Fruit fly (Drosophila melanogaster): Measurements from ENCODE around the gene CG31886.

CG31886 gene

dm6 chr2L:8949919-8950722 is 8.7 kb downstream of the CG31886 start (continued):
- TF ChIP-seq esn (GFP tag; optimal IDR thresholded peaks at IDR 0.05) (peak; percentile 86), Lpt (GFP tag; optimal IDR thresholded peaks at IDR 0.05) (no peak), Sox15 (GFP tag; optimal IDR thresholded peaks at IDR 0.05) (peak; percentile 50), CG6854 (GFP tag; optimal IDR thresholded peaks at IDR 0.05) (peak; percentile 78), CG4318 (GFP tag; optimal IDR thresholded peaks at IDR 0.05) (peak; percentile 39), CG32006 (GFP tag; optimal IDR thresholded peaks at IDR 0.05) (peak; percentile 65), CG15336 (GFP tag; IDR thresholded peaks at IDR 0.05) (peak; percentile 18; the same call in 1 of the 2 replicates), CG6808 (GFP tag; optimal IDR thresholded peaks at IDR 0.05) (peak; percentile 67), CG8632 (GFP tag; optimal IDR thresholded peaks at IDR 0.05) (peak; percentile 38), Met (GFP tag; optimal IDR thresholded peaks at IDR 0.05) (peak; percentile 86), CG9139 (GFP tag; optimal IDR thresholded peaks at IDR 0.05) (peak; percentile 32), spab (GFP tag; optimal IDR thresholded peaks at IDR 0.05) (peak; percentile 65), CG11902 (GFP tag; optimal IDR thresholded peaks at IDR 0.05) (peak; percentile 68), CG31627 (GFP tag; optimal IDR thresholded peaks at IDR 0.05) (peak; percentile 79), dsx (GFP tag; optimal IDR thresholded peaks at IDR 0.05; ENCODE audit: poor library complexity, severe bottlenecking) (peak; percentile 21), cyc (GFP tag; optimal IDR thresholded peaks at IDR 0.05) (peak; percentile 74), Sox102F (GFP tag; optimal IDR thresholded peaks at IDR 0.05) (peak; percentile 70), fd59A (GFP tag; optimal IDR thresholded peaks at IDR 0.05) (peak; percentile 72), Hr38 (GFP tag; optimal IDR thresholded peaks at IDR 0.05) (no peak), Blimp-1 (GFP tag; optimal IDR thresholded peaks at IDR 0.05) (peak; percentile 85), vri (GFP tag; optimal IDR thresholded peaks at IDR 0.05) (peak; percentile 80), acj6 (GFP tag; optimal IDR thresholded peaks at IDR 0.05) (peak; percentile 78)

dm6 chr2L:8948650-8949049 is 10.2 kb downstream of the CG31886 start:
- TF ChIP-seq Sox15 (GFP tag; optimal IDR thresholded peaks at IDR 0.05) (no peak), Sox14 (GFP tag; optimal IDR thresholded peaks at IDR 0.05) (peak; percentile 10), svp (GFP tag) (peak; percentile 68), vri (GFP tag; optimal IDR thresholded peaks at IDR 0.05) (peak; percentile 26)

DNA sequence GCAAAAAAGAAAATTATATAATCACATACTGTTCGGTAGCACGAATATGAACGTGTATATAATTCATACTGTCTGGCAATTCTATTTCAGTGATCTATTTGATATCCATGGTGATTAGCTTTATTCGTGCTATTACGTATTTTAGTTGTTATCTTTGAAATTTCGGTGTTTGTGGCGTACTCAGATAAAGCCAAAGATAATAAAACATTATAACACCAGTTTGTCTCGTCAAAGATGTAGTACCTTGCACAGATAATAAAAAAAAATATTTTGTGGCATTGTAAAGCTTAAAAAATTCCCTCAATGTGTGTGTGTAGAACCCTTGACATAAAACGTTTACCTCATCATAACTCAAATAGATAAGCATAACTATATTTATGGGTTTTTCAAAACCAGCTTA is 10.9 kb downstream of the CG31886 start:
- no peak for TF ChIP-seq pdm3 (GFP tag; optimal IDR thresholded peaks at IDR 0.05)
- peak; percentile 32 for TF ChIP-seq Eip78C (GFP tag)

DNA sequence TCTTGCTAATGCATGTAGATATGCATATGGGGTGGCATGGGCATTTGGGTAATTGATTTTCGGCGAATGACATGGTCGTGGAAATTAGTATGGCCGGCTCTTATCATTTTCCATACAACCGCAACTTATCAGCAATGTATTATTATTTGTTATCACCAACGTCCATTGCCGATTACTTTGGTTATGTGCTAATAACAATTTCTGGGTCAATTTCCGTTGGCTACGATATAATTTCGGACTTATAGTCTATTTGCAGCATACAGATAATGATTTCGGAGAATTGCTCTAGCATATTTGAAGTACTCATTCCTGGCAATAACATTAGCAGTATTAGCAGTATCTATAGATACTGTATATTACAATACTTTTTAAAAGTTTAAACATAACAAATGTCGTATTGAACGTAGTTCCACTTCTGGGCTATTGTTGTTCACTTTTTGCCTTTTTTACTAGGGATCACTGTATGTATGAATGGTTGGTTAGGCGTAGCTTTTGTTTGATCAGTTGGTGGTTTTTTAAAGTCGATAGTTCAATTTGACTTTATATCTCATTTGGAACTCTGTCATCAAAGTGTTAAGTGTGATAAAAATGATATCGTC is 12.0 kb downstream of the CG31886 start, which contains the start of gene CG46397:
Gene CG46397 (plus strand): TSS at position 549 of the 599 bp plus-strand sequence.
- TF ChIP-seq svp (GFP tag) (peak; percentile 18), Ets21C (GFP tag; optimal IDR thresholded peaks at IDR 0.05) (no peak), vri (GFP tag; optimal IDR thresholded peaks at IDR 0.05) (peak; percentile 89), CG3919 (GFP tag; optimal IDR thresholded peaks at IDR 0.05) (no peak), Ets96B (tag; optimal IDR thresholded peaks at IDR 0.05) (no peak), fd59A (GFP tag; optimal IDR thresholded peaks at IDR 0.05) (no peak), Blimp-1 (GFP tag; optimal IDR thresholded peaks at IDR 0.05) (no peak), Met (GFP tag; optimal IDR thresholded peaks at IDR 0.05) (no peak), topi (GFP tag; optimal IDR thresholded peaks at IDR 0.05) (no peak), Gug (GFP tag; IDR thresholded peaks at IDR 0.05) (no peak), Eip93F (GFP tag; optimal IDR thresholded peaks at IDR 0.05) (no peak), Smox (GFP tag; optimal IDR thresholded peaks at IDR 0.05) (no peak), CG15336 (GFP tag; IDR thresholded peaks at IDR 0.05) (no peak), pdm3 (GFP tag; optimal IDR thresholded peaks at IDR 0.05) (no peak), CG6854 (GFP tag; optimal IDR thresholded peaks at IDR 0.05) (no peak), CG10631 (GFP tag; optimal IDR thresholded peaks at IDR 0.05) (no peak)

Measured in whole organism, prepupa.